Worm (Caenorhabditis elegans): Measurements from ENCODE around the gene C56G2.22.

DNA sequence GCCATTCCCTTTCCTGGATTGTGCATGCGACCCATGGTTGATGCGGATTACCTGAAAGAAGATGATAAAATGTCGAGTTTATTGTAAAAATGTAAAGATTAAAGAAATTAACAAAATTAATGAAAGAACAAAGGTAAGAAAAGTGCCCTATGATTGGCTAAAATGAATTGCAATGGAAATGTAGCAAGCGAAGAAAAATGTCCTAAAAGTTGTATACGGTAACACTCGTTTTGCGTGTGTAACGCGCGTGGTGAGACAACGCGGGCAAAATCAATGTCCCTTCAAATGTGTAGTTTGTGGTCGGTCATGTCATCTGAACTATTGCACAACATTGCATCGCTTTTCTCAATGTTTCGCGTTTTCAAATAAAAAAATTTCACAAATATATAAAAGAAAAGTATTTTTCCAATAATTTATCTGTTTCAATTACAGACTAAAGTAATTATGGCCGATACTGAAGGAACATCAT, 28.7 kb downstream of the C56G2.22 start, which contains the start of the genes rps-13 and nfx-1:
- TF ChIP-seq M03D4.4 (tag; optimal IDR thresholded peaks at IDR 0.05) (no peak), blmp-1 (tag; optimal IDR thresholded peaks at IDR 0.05) (no peak), snpc-4 (tag; optimal IDR thresholded peaks at IDR 0.05) (no peak), lin-13 (tag; optimal IDR thresholded peaks at IDR 0.05) (peak; percentile 68), zip-8 (tag; optimal IDR thresholded peaks at IDR 0.05) (no peak), pha-4 (tag; optimal IDR thresholded peaks at IDR 0.05) (peak; percentile 88), unc-62 (GFP tag; optimal IDR thresholded peaks at IDR 0.05) (no peak)
